Worm (Caenorhabditis elegans) whole organism, L3 larva: ENCODE results near the gene H12D21.6.

ENCODE experiments used
- ama-1 ChIP-seq: fragments of 150-350 bp; optimal IDR thresholded peaks from 2 replicates; lab custom pipeline; 2018
- daf-12 ChIP-seq: fragments of 150-350 bp; optimal IDR thresholded peaks from 2 replicates; lab custom pipeline; 2014; ENCODE audit warnings: missing biosample characterization, missing genetic modification reagents, missing genetic modification characterization
- elt-3 ChIP-seq, 3 experiments: fragments of 150-350 bp in 1 of 3; sonication (generic microtip) in 2 of 3; optimal IDR thresholded peaks; 2 replicates in 2 of 3; 4 replicates in 1 of 3; lab custom pipeline; 2014 to 2017; ENCODE audit warnings: missing biosample characterization in 3 of 3, missing genetic modification characterization in 3 of 3
- fkh-10 ChIP-seq: sonication (generic microtip); optimal IDR thresholded peaks from 2 replicates; lab custom pipeline; 2017; ENCODE audit warnings: missing biosample characterization, missing genetic modification reagents, missing genetic modification characterization
- jun-1 ChIP-seq: fragments of 150-350 bp; optimal IDR thresholded peaks from 2 replicates; lab custom pipeline; 2014; ENCODE audit warnings: missing biosample characterization, missing genetic modification reagents, missing genetic modification characterization
- zag-1 ChIP-seq: fragments of 150-350 bp; optimal IDR thresholded peaks from 2 replicates; lab custom pipeline; 2014; ENCODE audit warnings: missing biosample characterization, missing genetic modification characterization

DNA sequence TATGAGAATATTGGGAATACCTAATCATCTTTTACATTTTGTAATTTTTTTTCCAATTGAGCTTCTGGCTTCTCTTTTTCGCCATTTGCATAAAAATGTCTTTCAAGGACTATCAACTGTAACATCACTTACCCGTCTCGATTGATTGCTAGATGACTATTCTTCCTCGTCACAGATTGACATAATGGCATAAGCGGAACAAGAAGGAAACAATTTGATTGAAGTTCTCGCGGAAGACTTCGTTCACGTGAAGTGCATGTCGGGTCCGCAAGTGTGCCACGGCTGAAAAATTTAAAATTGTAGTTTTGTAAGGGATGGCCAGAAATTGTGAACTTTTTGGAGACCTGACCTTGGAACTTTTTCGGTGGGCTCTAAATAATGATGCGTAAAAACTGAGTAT is 43.9 kb downstream of the H12D21.6 start:
- TF ChIP-seq fkh-10 (GFP tag; lab: Kevin White, UChicago) (no peak), daf-12 (no peak), jun-1 (tag; lab: Kevin White, UChicago) (no peak), elt-3 (tag; optimal IDR thresholded peaks at IDR 0.05; lab: Kevin White, UChicago) (no peak), zag-1 (tag; lab: Kevin White, UChicago) (no peak), ama-1 (lab: Kevin White, UChicago) (no peak)
